Fruit fly (Drosophila melanogaster) whole organism, embryonic: ENCODE results near the gene CG13075.

Experiments used
- Ada2b ChIP-seq: fragments of 200-800 bp; sonication (Bioruptor generic); IDR thresholded peaks from 2 replicates; pipeline ENCODE4 v1.3.6; 2022; ENCODE audit warnings: missing biosample characterization, missing genetic modification characterization
- CG10209 ChIP-seq: fragments of 200-800 bp; sonication (Bioruptor generic); optimal IDR thresholded peaks from 3 replicates; lab custom pipeline; 2017; ENCODE audit warnings: missing biosample characterization, mild to moderate bottlenecking, missing genetic modification characterization, missing genetic modification reagents
- CG11696 ChIP-seq: fragments of 200-800 bp; sonication (Bioruptor generic); IDR thresholded peaks from 2 replicates; pipeline ENCODE4 v1.3.6; 2022; ENCODE audit warnings: missing biosample characterization, missing genetic modification characterization
- CG13424 ChIP-seq: fragments of 200-800 bp; sonication (Bioruptor generic); optimal IDR thresholded peaks from 2 replicates; lab custom pipeline; 2019; ENCODE audit warnings: missing biosample characterization, mild to moderate bottlenecking, missing genetic modification characterization, moderate library complexity
- CG13894 ChIP-seq: fragments of 200-800 bp; sonication (Bioruptor generic); optimal IDR thresholded peaks from 3 replicates; lab custom pipeline; 2018; ENCODE audit warnings: missing biosample characterization, mild to moderate bottlenecking, missing genetic modification characterization, moderate library complexity
- CG14667 ChIP-seq: fragments of 200-800 bp; sonication (Bioruptor generic); IDR thresholded peaks from 2 replicates; pipeline ENCODE4 v1.3.6; 2022; ENCODE audit warnings: missing biosample characterization, missing genetic modification characterization
- CG1529 ChIP-seq: fragments of 200-800 bp; sonication (Bioruptor generic); optimal IDR thresholded peaks from 3 replicates; lab custom pipeline; 2018; ENCODE audit warnings: missing biosample characterization, missing genetic modification characterization
- CG1602 ChIP-seq: fragments of 200-800 bp; sonication (Bioruptor generic); optimal IDR thresholded peaks from 3 replicates; lab custom pipeline; 2016; ENCODE audit warnings: missing biosample characterization, missing genetic modification characterization
- CG17359 ChIP-seq: fragments of 200-800 bp; sonication (Bioruptor generic); optimal IDR thresholded peaks from 3 replicates; lab custom pipeline; 2018; ENCODE audit warnings: missing biosample characterization, mild to moderate bottlenecking, missing genetic modification characterization, moderate library complexity
- CG18599 ChIP-seq: fragments of 200-800 bp; sonication (Bioruptor generic); optimal IDR thresholded peaks from 3 replicates; lab custom pipeline; 2017; ENCODE audit warnings: missing biosample characterization, missing genetic modification characterization, mild to moderate bottlenecking, moderate library complexity, missing genetic modification reagents
- CG32532 ChIP-seq: fragments of 200-800 bp; sonication (Bioruptor generic); IDR thresholded peaks from 2 replicates; pipeline ENCODE4 v1.3.6; 2022; ENCODE audit warnings: missing biosample characterization, missing genetic modification characterization
- CG4730 ChIP-seq: fragments of 200-800 bp; sonication (Bioruptor generic); IDR thresholded peaks from 2 replicates; pipeline ENCODE4 v1.3.6; 2022; ENCODE audit warnings: missing biosample characterization, missing genetic modification characterization
- CG6683 ChIP-seq: fragments of 200-800 bp; sonication (Bioruptor generic); optimal IDR thresholded peaks from 2 replicates; lab custom pipeline; 2017; ENCODE audit warnings: missing biosample characterization, mild to moderate bottlenecking, missing genetic modification characterization, missing genetic modification reagents
- CG8388 ChIP-seq: fragments of 200-800 bp; sonication (Bioruptor generic); optimal IDR thresholded peaks from 2 replicates; lab custom pipeline; 2019; ENCODE audit warnings: missing biosample characterization, mild to moderate bottlenecking, missing genetic modification characterization, moderate library complexity
- CG9817 ChIP-seq: fragments of 200-800 bp; sonication (Bioruptor generic); optimal IDR thresholded peaks from 2 replicates; lab custom pipeline; 2018; ENCODE audit warnings: missing biosample characterization, mild to moderate bottlenecking, missing genetic modification characterization, moderate library complexity
- CrebB ChIP-seq: fragments of 200-800 bp; sonication (Bioruptor generic); optimal IDR thresholded peaks from 3 replicates; lab custom pipeline; 2018; ENCODE audit warnings: missing biosample characterization, mild to moderate bottlenecking, missing genetic modification characterization
- Eip74EF ChIP-seq, 2 experiments: fragments of 200-800 bp in 1 of 2; fragments of >200 bp in 1 of 2; sonication (Bioruptor generic) in 1 of 2; optimal IDR thresholded peaks; 2 replicates each; lab custom pipeline; 2017 to 2019; ENCODE audit warnings: missing biosample characterization in 2 of 2, missing genetic modification characterization in 2 of 2, mild to moderate bottlenecking in 1 of 2, moderate library complexity in 1 of 2
- Ets65A ChIP-seq: fragments of 200-800 bp; sonication (Bioruptor generic); peaks from one replicate; lab custom pipeline; 2016; ENCODE audit warnings: missing biosample characterization, missing genetic modification characterization
- HLH3B ChIP-seq: fragments of 200-800 bp; sonication (Bioruptor generic); IDR thresholded peaks from 2 replicates; pipeline ENCODE4 v1.3.6; 2022; ENCODE audit warnings: missing biosample characterization, missing genetic modification characterization
- HLH4C ChIP-seq: fragments of 200-800 bp; sonication (Bioruptor generic); IDR thresholded peaks from 3 replicates; pipeline ENCODE4 v1.3.6; 2022; ENCODE audit warnings: missing biosample characterization, missing genetic modification characterization; ENCODE audit not compliant: partially characterized antibody
- HLHmδ ChIP-seq: fragments of 200-800 bp; sonication (Bioruptor generic); optimal IDR thresholded peaks from 2 replicates; lab custom pipeline; 2018; ENCODE audit warnings: missing biosample characterization, mild to moderate bottlenecking, missing genetic modification characterization, moderate library complexity
- Hand ChIP-seq: fragments of 200-800 bp; sonication (Bioruptor generic); optimal IDR thresholded peaks from 2 replicates; lab custom pipeline; 2017; ENCODE audit warnings: mild to moderate bottlenecking, missing biosample characterization, missing genetic modification reagents, missing genetic modification characterization
- MBD-R2 ChIP-seq: fragments of 200-800 bp; sonication (Bioruptor generic); IDR thresholded peaks from 2 replicates; pipeline ENCODE4 v1.3.6; 2022; ENCODE audit warnings: missing biosample characterization, missing genetic modification characterization
- Max ChIP-seq: fragments of 200-800 bp; sonication (Bioruptor generic); optimal IDR thresholded peaks from 2 replicates; lab custom pipeline; 2016; ENCODE audit warnings: missing biosample characterization, mild to moderate bottlenecking, missing genetic modification characterization
- Mrtf ChIP-seq: fragments of 200-800 bp; sonication (Bioruptor generic); IDR thresholded peaks from 3 replicates; pipeline ENCODE4 v1.3.6; 2022; ENCODE audit warnings: missing biosample characterization, missing genetic modification characterization
- PHDP ChIP-seq: fragments of 200-800 bp; sonication (Bioruptor generic); optimal IDR thresholded peaks from 3 replicates; lab custom pipeline; 2018; ENCODE audit warnings: missing biosample characterization, mild to moderate bottlenecking, missing genetic modification characterization, moderate library complexity
- Side ChIP-seq: fragments of 200-800 bp; sonication (Bioruptor generic); optimal IDR thresholded peaks from 2 replicates; lab custom pipeline; 2016; ENCODE audit warnings: missing biosample characterization, missing genetic modification characterization
- Sin3A ChIP-seq: fragments of >200 bp; optimal IDR thresholded peaks from 2 replicates; lab custom pipeline; 2018
- Ssrp ChIP-seq: fragments of 200-800 bp; sonication (Bioruptor generic); optimal IDR thresholded peaks from 2 replicates; lab custom pipeline; 2018; ENCODE audit warnings: missing biosample characterization, mild to moderate bottlenecking, missing genetic modification characterization, moderate library complexity
- Tbp ChIP-seq: fragments of >200 bp; optimal IDR thresholded peaks from 2 replicates; lab custom pipeline; 2018; ENCODE audit warnings: missing biosample characterization, missing genetic modification characterization
- Xrp1 ChIP-seq: fragments of 200-800 bp; sonication (Bioruptor generic); IDR thresholded peaks from 2 replicates; pipeline ENCODE4 v1.3.6; 2022; ENCODE audit warnings: missing biosample characterization, missing genetic modification characterization
- fd96Cb ChIP-seq: fragments of 200-800 bp; sonication (Bioruptor generic); optimal IDR thresholded peaks from 2 replicates; lab custom pipeline; 2018; ENCODE audit warnings: missing biosample characterization, mild to moderate bottlenecking, missing genetic modification characterization, moderate library complexity
- gem ChIP-seq: fragments of 200-800 bp; sonication (Bioruptor generic); optimal IDR thresholded peaks from 2 replicates; lab custom pipeline; 2019; ENCODE audit warnings: missing biosample characterization, mild to moderate bottlenecking, missing genetic modification characterization, moderate library complexity
- gsb-n ChIP-seq: fragments of 200-800 bp; sonication (Bioruptor generic); optimal IDR thresholded peaks from 3 replicates; lab custom pipeline; 2018; ENCODE audit warnings: missing biosample characterization, mild to moderate bottlenecking, missing genetic modification characterization
- kay ChIP-seq: fragments of 200-800 bp; sonication (Bioruptor generic); optimal IDR thresholded peaks from 2 replicates; lab custom pipeline; 2016; ENCODE audit warnings: missing biosample characterization, missing genetic modification characterization
- kni ChIP-seq: fragments of 200-800 bp; sonication (Bioruptor generic); optimal IDR thresholded peaks from 3 replicates; lab custom pipeline; 2017; ENCODE audit warnings: mild to moderate bottlenecking, missing biosample characterization, missing genetic modification reagents, missing genetic modification characterization
- lab ChIP-seq: fragments of 200-800 bp; sonication (Bioruptor generic); optimal IDR thresholded peaks from 3 replicates; lab custom pipeline; 2017; ENCODE audit warnings: missing biosample characterization, missing genetic modification characterization, mild to moderate bottlenecking, moderate library complexity, missing genetic modification reagents
- maf-S ChIP-seq: fragments of 200-800 bp; sonication (Bioruptor generic); optimal IDR thresholded peaks from 2 replicates; lab custom pipeline; 2016; ENCODE audit warnings: missing biosample characterization, missing genetic modification characterization
- otp ChIP-seq: fragments of 200-800 bp; sonication (Bioruptor generic); IDR thresholded peaks from 3 replicates; pipeline ENCODE4, ENCODE4 v1.3.6; 2022; ENCODE audit warnings: missing biosample characterization, missing genetic modification characterization
- prd ChIP-seq, 3 experiments: fragments of >200 bp in 2 of 3; fragments of 200-800 bp in 1 of 3; sonication (Bioruptor generic) in 1 of 3; optimal IDR thresholded peaks in 2 of 3; IDR thresholded peaks in 1 of 3; 2 replicates in 2 of 3; 3 replicates in 1 of 3; pipeline versions ENCODE4 v1.3.6 to Lab custom; 2017 to 2022; ENCODE audit warnings: missing biosample characterization in 1 of 3, missing genetic modification characterization in 1 of 3
- pros ChIP-seq: fragments of 200-800 bp; sonication (Bioruptor generic); optimal IDR thresholded peaks from 3 replicates; lab custom pipeline; 2019; ENCODE audit warnings: missing biosample characterization, mild to moderate bottlenecking, missing genetic modification characterization, moderate library complexity
- slbo ChIP-seq: fragments of 200-800 bp; sonication (Bioruptor generic); IDR thresholded peaks from 2 replicates; pipeline ENCODE4 v1.3.6; 2022; ENCODE audit warnings: missing biosample characterization, missing genetic modification characterization
- sob ChIP-seq: fragments of 200-800 bp; sonication (Bioruptor generic); IDR thresholded peaks from 2 replicates; pipeline ENCODE4 v1.3.6; 2022; ENCODE audit warnings: missing biosample characterization, missing genetic modification characterization
- tap ChIP-seq: fragments of 200-800 bp; optimal IDR thresholded peaks from 3 replicates; lab custom pipeline; 2019; ENCODE audit warnings: missing biosample characterization, mild to moderate bottlenecking, missing genetic modification characterization, moderate library complexity
- tin ChIP-seq: fragments of 200-800 bp; sonication (Bioruptor generic); optimal IDR thresholded peaks from 3 replicates; lab custom pipeline; 2016; ENCODE audit warnings: missing biosample characterization, missing genetic modification characterization
- tll ChIP-seq, 2 experiments: fragments of 200-800 bp in 1 of 2; fragments of >200 bp in 1 of 2; sonication (Bioruptor generic) in 1 of 2; optimal IDR thresholded peaks; 2 replicates each; lab custom pipeline; 2017 to 2019; ENCODE audit warnings: missing biosample characterization in 2 of 2, missing genetic modification characterization in 2 of 2, mild to moderate bottlenecking in 1 of 2, moderate library complexity in 1 of 2
- ttk ChIP-seq: fragments of 200-800 bp; sonication (Bioruptor generic); IDR thresholded peaks from 2 replicates; pipeline ENCODE4 v2.1.2; 2022; ENCODE audit warnings: missing biosample characterization, missing genetic modification characterization
- unpg ChIP-seq: fragments of 200-800 bp; sonication (Bioruptor generic); optimal IDR thresholded peaks from 3 replicates; lab custom pipeline; 2018; ENCODE audit warnings: missing biosample characterization, mild to moderate bottlenecking, missing genetic modification characterization, moderate library complexity

The CG13075 gene

DNA sequence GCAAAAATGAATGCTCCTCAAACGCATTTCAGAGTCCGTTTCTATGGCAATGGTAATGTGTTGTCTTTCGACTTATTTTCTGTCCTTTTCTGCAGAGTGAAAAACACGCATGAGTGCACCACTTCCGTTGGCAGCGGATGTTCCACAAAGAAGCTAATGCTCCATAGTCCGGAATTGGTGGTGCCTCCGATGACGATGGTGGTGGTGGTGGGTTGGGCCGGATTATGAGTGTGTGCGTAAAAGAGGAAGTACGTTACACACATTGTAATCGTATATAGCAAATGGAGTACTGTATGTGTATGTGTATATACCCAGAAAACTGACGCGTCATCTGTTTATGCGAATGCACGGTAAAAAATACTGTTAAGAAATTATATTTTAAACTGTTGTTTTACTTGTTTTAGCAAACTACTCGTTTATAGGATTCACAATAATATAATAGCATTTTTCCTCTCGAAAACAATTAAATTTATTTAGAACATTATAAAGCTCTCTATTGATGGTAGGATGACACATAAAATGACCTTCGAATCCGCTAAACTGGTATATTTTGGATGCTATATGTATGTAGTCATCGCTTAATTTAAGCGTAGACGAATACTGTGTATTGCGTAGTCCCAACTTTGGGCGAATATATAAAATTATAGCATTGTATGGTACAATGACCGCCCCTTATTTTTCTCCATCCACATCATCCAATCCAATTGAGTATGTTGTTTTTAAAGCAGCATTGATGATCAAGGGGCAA, 38.5 kb upstream of the CG13075 start (continued):
- TF ChIP-seq CG11696 = peak; percentile 42; the same call in 1 of the 2 replicates
- TF ChIP-seq pros = peak; percentile 90
- TF ChIP-seq MBD-R2 (GFP tag; lab: Robert Waterston, UW) = peak; percentile 8; the same call in 1 of the 2 replicates
- peak; percentile 26 for TF ChIP-seq gsb-n
- TF ChIP-seq Hand = peak; percentile 49
- TF ChIP-seq maf-S (GFP tag; lab: Kevin White, UChicago) = peak; percentile 20
- peak; percentile 45; the same call in 1 of the 2 replicates for TF ChIP-seq CG14667 (GFP tag; lab: Robert Waterston, UW)
- peak; percentile 24 for TF ChIP-seq CG18599 (GFP tag; lab: Kevin White, UChicago)
- TF ChIP-seq unpg (GFP tag; lab: Kevin White, UChicago) = peak; percentile 73
- no peak for TF ChIP-seq CG1529
- TF ChIP-seq kni (GFP tag; lab: Kevin White, UChicago) = peak; percentile 41
- peak in 1 of 2 experiments; percentile 58 for TF ChIP-seq Eip74EF (GFP tag; optimal IDR thresholded peaks at IDR 0.05; lab: Kevin White, UChicago)
- no peak for TF ChIP-seq prd (optimal IDR thresholded peaks at IDR 0.05; lab: Kevin White, UChicago)
- TF ChIP-seq prd (GFP tag; IDR thresholded peaks at IDR 0.05; lab: Robert Waterston, UW) = peak; percentile 48
- TF ChIP-seq ttk (GFP tag; lab: Robert Waterston, UW) = peak; percentile 27; the same call in 1 of the 2 replicates
- TF ChIP-seq tll (GFP tag; optimal IDR thresholded peaks at IDR 0.05; lab: Kevin White, UChicago) = no peak
- no peak for TF ChIP-seq Tbp (GFP tag; lab: Kevin White, UChicago)
- peak; percentile 46 for TF ChIP-seq Xrp1 (GFP tag; lab: Robert Waterston, UW)
- TF ChIP-seq Ets65A = peak; percentile 76
- TF ChIP-seq Side (GFP tag; lab: Kevin White, UChicago) = no peak
- TF ChIP-seq CG6683 (GFP tag; lab: Kevin White, UChicago) = peak; percentile 25
- peak; percentile 64 for TF ChIP-seq lab
- TF ChIP-seq sob = peak; percentile 40
- peak; percentile 46 for TF ChIP-seq tap (tag; lab: Kevin White, UChicago)
- TF ChIP-seq fd96Cb (tag; lab: Kevin White, UChicago) = peak; percentile 51
- peak; percentile 12 for TF ChIP-seq Ssrp
- TF ChIP-seq Mrtf (GFP tag; lab: Robert Waterston, UW) = 0 out of 3 replicates have a peak, but pooled peaks have one; percentile 22
- TF ChIP-seq CG10209 = peak; percentile 3
- peak; percentile 45 for TF ChIP-seq HLHmδ (GFP tag; lab: Kevin White, UChicago)
- TF ChIP-seq CG1602 (GFP tag; lab: Kevin White, UChicago) = peak; percentile 30
- TF ChIP-seq kay = peak; percentile 69
- TF ChIP-seq PHDP (tag; lab: Kevin White, UChicago) = peak; percentile 58
- no peak for TF ChIP-seq Sin3A (lab: Kevin White, UChicago)
- no peak for TF ChIP-seq CG4730
- TF ChIP-seq CG17359 (tag; lab: Kevin White, UChicago) = peak; percentile 23
- peak; percentile 81 for TF ChIP-seq CG13894 (tag; lab: Kevin White, UChicago)
- peak; percentile 30 for TF ChIP-seq CrebB
- TF ChIP-seq HLH3B (GFP tag; lab: Robert Waterston, UW) = peak; percentile 42; the same call in 1 of the 2 replicates
- peak; percentile 71 for TF ChIP-seq CG32532 (GFP tag; lab: Robert Waterston, UW)
- peak; percentile 9 for TF ChIP-seq tin (GFP tag; lab: Kevin White, UChicago)
- TF ChIP-seq slbo = peak; percentile 64
- peak; percentile 46; the same call in 1 of the 2 replicates for TF ChIP-seq Ada2b
- TF ChIP-seq CG13424 (tag; lab: Kevin White, UChicago) = peak; percentile 22
- TF ChIP-seq CG9817 (tag; lab: Kevin White, UChicago) = no peak
- peak; percentile 60 for TF ChIP-seq CG8388 (GFP tag; lab: Kevin White, UChicago)
- no peak for TF ChIP-seq otp (GFP tag; lab: Robert Waterston, UW)
- peak; percentile 30 for TF ChIP-seq Max (GFP tag; lab: Kevin White, UChicago)
- TF ChIP-seq gem (tag; lab: Kevin White, UChicago) = peak; percentile 84
- TF ChIP-seq HLH4C (GFP tag; lab: Robert Waterston, UW) = no peak
